Fruit fly (Drosophila melanogaster): ENCODE data around the gene CG6321.

CG6321 gene

DNA sequence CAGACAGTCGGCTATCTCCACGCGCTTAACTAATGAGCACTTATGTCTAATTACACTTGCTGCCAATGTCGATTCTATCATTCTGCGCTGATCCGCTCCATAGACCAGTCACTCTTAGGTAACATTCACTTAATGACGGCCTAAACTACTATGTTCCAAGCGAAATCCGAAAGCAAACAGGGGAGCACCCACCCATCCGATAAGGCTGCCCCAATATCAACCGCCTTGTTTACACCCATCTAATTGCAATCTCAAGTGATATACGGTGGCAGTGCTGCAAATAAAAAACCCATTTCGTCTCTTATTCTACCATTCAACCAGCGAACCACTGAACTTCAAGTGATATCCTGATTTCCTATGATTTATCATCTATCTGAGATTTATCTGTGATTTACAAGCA is 11.6 kb downstream of the CG6321 start (continued):
- TF ChIP-seq Dad (GFP tag; optimal IDR thresholded peaks at IDR 0.05) (no peak), org-1 (GFP tag; optimal IDR thresholded peaks at IDR 0.05) (peak; percentile 9), HmgZ (tag; optimal IDR thresholded peaks at IDR 0.05) (peak; percentile 11), fd64A (GFP tag; optimal IDR thresholded peaks at IDR 0.05) (peak; percentile 18), CG13624 (GFP tag; optimal IDR thresholded peaks at IDR 0.05) (no peak), CG16779 (GFP tag; IDR thresholded peaks at IDR 0.05) (peak; percentile 59; the same call in 1 of the 2 replicates), CG18619 (GFP tag; optimal IDR thresholded peaks at IDR 0.05) (no peak), Nf-YC (tag; optimal IDR thresholded peaks at IDR 0.05) (peak; percentile 51), trem (tag; optimal IDR thresholded peaks at IDR 0.05) (no peak), Mrtf (GFP tag; IDR thresholded peaks at IDR 0.05) (0 out of 3 replicates have a peak, but pooled peaks have one; percentile 24), NfI (GFP tag; optimal IDR thresholded peaks at IDR 0.05) (no peak), caup (GFP tag; optimal IDR thresholded peaks at IDR 0.05; ENCODE audit: severe bottlenecking) (peak; percentile 70), Pdp1 (GFP tag; optimal IDR thresholded peaks at IDR 0.05) (peak in 1 of 2 experiments; percentile 58), lab (GFP tag; optimal IDR thresholded peaks at IDR 0.05) (peak; percentile 87), cg (GFP tag; optimal IDR thresholded peaks at IDR 0.05) (no peak), Fer1 (GFP tag; optimal IDR thresholded peaks at IDR 0.05) (peak; percentile 86), CG17359 (tag; optimal IDR thresholded peaks at IDR 0.05) (peak; percentile 24), CG15011 (GFP tag; optimal IDR thresholded peaks at IDR 0.05) (peak; percentile 32), wdn (GFP tag; IDR thresholded peaks at IDR 0.05) (no peak), pita (GFP tag; optimal IDR thresholded peaks at IDR 0.05) (no peak), unc-4 (GFP tag; IDR thresholded peaks at IDR 0.05; ENCODE audit: partially characterized antibody) (no peak), shn (GFP tag; optimal IDR thresholded peaks at IDR 0.05) (no peak), Six4 (GFP tag; optimal IDR thresholded peaks at IDR 0.05) (no peak), CG12659 (GFP tag; optimal IDR thresholded peaks at IDR 0.05) (peak; percentile 24), cwo (GFP tag; optimal IDR thresholded peaks at IDR 0.05) (peak; percentile 8), so (GFP tag; IDR thresholded peaks at IDR 0.05) (no peak), CG7357 (GFP tag; IDR thresholded peaks at IDR 0.05) (no peak), fd102C (GFP tag; optimal IDR thresholded peaks at IDR 0.05) (no peak), B-H2 (GFP tag; optimal IDR thresholded peaks at IDR 0.05) (peak; percentile 6), CG1233 (GFP tag; optimal IDR thresholded peaks at IDR 0.05) (peak; percentile 6), MTF-1 (GFP tag; optimal IDR thresholded peaks at IDR 0.05; ENCODE audit: borderline replicate concordance) (peak; percentile 43), unpg (GFP tag; optimal IDR thresholded peaks at IDR 0.05) (no peak), scrt (GFP tag; optimal IDR thresholded peaks at IDR 0.05) (peak; percentile 42), CG2678 (tag; optimal IDR thresholded peaks at IDR 0.05) (peak; percentile 59), CG10209 (GFP tag; optimal IDR thresholded peaks at IDR 0.05) (peak; percentile 29), onecut (GFP tag; IDR thresholded peaks at IDR 0.05) (no peak), CG42726 (GFP tag; IDR thresholded peaks at IDR 0.05; ENCODE audit: partially characterized antibody) (no peak), CG12769 (tag; optimal IDR thresholded peaks at IDR 0.05) (peak; percentile 54), CG6813 (GFP tag; optimal IDR thresholded peaks at IDR 0.05) (peak; percentile 61), ci (GFP tag; IDR thresholded peaks at IDR 0.05) (peak; percentile 36; the same call in 1 of the 3 replicates), Poxn (GFP tag; IDR thresholded peaks at IDR 0.05) (no peak), zfh1 (GFP tag; IDR thresholded peaks at IDR 0.05) (no peak), rib (GFP tag; IDR thresholded peaks at IDR 0.05) (peak; percentile 51; the same call in 1 of the 2 replicates), CG17912 (GFP tag; optimal IDR thresholded peaks at IDR 0.05) (peak; percentile 18), odd (GFP tag; optimal IDR thresholded peaks at IDR 0.05) (peak; percentile 29), dysf (GFP tag; IDR thresholded peaks at IDR 0.05) (no peak), lilli (GFP tag; optimal IDR thresholded peaks at IDR 0.05) (no peak), CG13775 (GFP tag; optimal IDR thresholded peaks at IDR 0.05) (no peak), Fer3 (tag; optimal IDR thresholded peaks at IDR 0.05) (peak; percentile 31), CG15269 (tag; optimal IDR thresholded peaks at IDR 0.05) (peak; percentile 28)

Data from whole organism, embryonic.